Fruit fly (Drosophila melanogaster) whole organism, embryonic: ENCODE data around the gene bor.

Experiments used
- Atf-2 ChIP-seq: fragments of 200-800 bp; sonication (Bioruptor generic); optimal IDR thresholded peaks from 2 replicates; lab custom pipeline; 2016; ENCODE audit warnings: missing biosample characterization, missing genetic modification characterization
- B-H1 ChIP-seq: fragments of 200-800 bp; sonication (Bioruptor generic); IDR thresholded peaks from 3 replicates; pipeline ENCODE4 v1.3.6; 2022; ENCODE audit warnings: missing biosample characterization, missing genetic modification characterization
- Bdp1 ChIP-seq: fragments of 200-800 bp; sonication (Bioruptor generic); optimal IDR thresholded peaks from 3 replicates; lab custom pipeline; 2016; ENCODE audit warnings: missing biosample characterization, missing genetic modification characterization
- C15 ChIP-seq: fragments of 200-800 bp; sonication (Bioruptor generic); IDR thresholded peaks from 3 replicates; pipeline ENCODE4 v1.3.6; 2022; ENCODE audit warnings: missing biosample characterization, missing genetic modification characterization
- CG1024 ChIP-seq: fragments of 200-800 bp; sonication (Bioruptor generic); IDR thresholded peaks from 2 replicates; pipeline ENCODE4 v1.3.6; 2022; ENCODE audit warnings: missing biosample characterization, missing genetic modification characterization
- CG10543 ChIP-seq: fragments of 200-800 bp; sonication (Bioruptor generic); optimal IDR thresholded peaks from 3 replicates; lab custom pipeline; 2017; ENCODE audit warnings: missing biosample characterization, mild to moderate bottlenecking, missing genetic modification characterization, moderate library complexity
- CG11085 ChIP-seq: fragments of 200-800 bp; sonication (Bioruptor generic); IDR thresholded peaks from 2 replicates; pipeline ENCODE4 v1.3.6; 2022; ENCODE audit warnings: missing biosample characterization, missing genetic modification characterization
- CG11456 ChIP-seq: fragments of 200-800 bp; sonication (Bioruptor generic); IDR thresholded peaks from 3 replicates; pipeline ENCODE4 v1.3.6; 2022; ENCODE audit warnings: missing biosample characterization, missing genetic modification characterization
- CG1233 ChIP-seq: fragments of 200-800 bp; sonication (Bioruptor generic); optimal IDR thresholded peaks from 4 replicates; lab custom pipeline; 2018; ENCODE audit warnings: missing biosample characterization, mild to moderate bottlenecking, missing genetic modification characterization
- CG13424 ChIP-seq: fragments of 200-800 bp; sonication (Bioruptor generic); optimal IDR thresholded peaks from 2 replicates; lab custom pipeline; 2019; ENCODE audit warnings: missing biosample characterization, mild to moderate bottlenecking, missing genetic modification characterization, moderate library complexity
- CG1792 ChIP-seq: fragments of 200-800 bp; sonication (Bioruptor generic); optimal IDR thresholded peaks from 2 replicates; lab custom pipeline; 2016; ENCODE audit warnings: missing biosample characterization, missing genetic modification characterization
- CG2116 ChIP-seq: fragments of 200-800 bp; sonication (Bioruptor generic); optimal IDR thresholded peaks from 3 replicates; lab custom pipeline; 2018; ENCODE audit warnings: missing biosample characterization, mild to moderate bottlenecking, missing genetic modification characterization
- CG2875 ChIP-seq: fragments of 200-800 bp; sonication (Bioruptor generic); optimal IDR thresholded peaks from 2 replicates; lab custom pipeline; 2017; ENCODE audit warnings: missing biosample characterization, mild to moderate bottlenecking, missing genetic modification characterization, missing genetic modification reagents
- CG30020 ChIP-seq: fragments of 200-800 bp; optimal IDR thresholded peaks from 2 replicates; lab custom pipeline; 2019; ENCODE audit warnings: missing biosample characterization, mild to moderate bottlenecking, missing genetic modification characterization, moderate library complexity
- CG32767 ChIP-seq: fragments of 200-800 bp; sonication (Bioruptor generic); IDR thresholded peaks from 2 replicates; pipeline ENCODE4 v1.3.6; 2022; ENCODE audit warnings: missing biosample characterization, missing genetic modification characterization
- CG6254 ChIP-seq: fragments of 200-800 bp; sonication (Bioruptor generic); optimal IDR thresholded peaks from 3 replicates; lab custom pipeline; 2017; ENCODE audit warnings: mild to moderate bottlenecking, missing biosample characterization, missing genetic modification reagents, missing genetic modification characterization
- CG8089 ChIP-seq: fragments of 200-800 bp; sonication (Bioruptor generic); optimal IDR thresholded peaks from 3 replicates; lab custom pipeline; 2016; ENCODE audit warnings: missing biosample characterization, missing genetic modification characterization
- CG9817 ChIP-seq: fragments of 200-800 bp; sonication (Bioruptor generic); optimal IDR thresholded peaks from 2 replicates; lab custom pipeline; 2018; ENCODE audit warnings: missing biosample characterization, mild to moderate bottlenecking, missing genetic modification characterization, moderate library complexity
- CTCF ChIP-seq: fragments of 200-800 bp; sonication (Bioruptor generic); optimal IDR thresholded peaks from 2 replicates; lab custom pipeline; 2017; ENCODE audit warnings: missing biosample characterization, mild to moderate bottlenecking, missing genetic modification characterization, moderate library complexity
- D19B ChIP-seq: fragments of 200-800 bp; sonication (Bioruptor generic); optimal IDR thresholded peaks from 2 replicates; lab custom pipeline; 2017; ENCODE audit warnings: missing biosample characterization, mild to moderate bottlenecking, missing genetic modification characterization
- Gug ChIP-seq: fragments of 200-800 bp; sonication (Bioruptor generic); IDR thresholded peaks from 4 replicates; pipeline ENCODE4 v1.3.6; 2022; ENCODE audit warnings: missing biosample characterization, missing genetic modification characterization
- Hand ChIP-seq: fragments of 200-800 bp; sonication (Bioruptor generic); optimal IDR thresholded peaks from 2 replicates; lab custom pipeline; 2017; ENCODE audit warnings: mild to moderate bottlenecking, missing biosample characterization, missing genetic modification reagents, missing genetic modification characterization
- HmgD ChIP-seq: fragments of 200-800 bp; sonication (Bioruptor generic); optimal IDR thresholded peaks from 3 replicates; lab custom pipeline; 2016; ENCODE audit warnings: missing biosample characterization, missing genetic modification characterization
- Hr78 ChIP-seq, 2 experiments: fragments of 200-800 bp in 1 of 2; fragments of >200 bp in 1 of 2; sonication (Bioruptor generic) in 1 of 2; optimal IDR thresholded peaks; 2 replicates each; lab custom pipeline; 2017 to 2019; ENCODE audit warnings: missing biosample characterization in 2 of 2, missing genetic modification characterization in 2 of 2, mild to moderate bottlenecking in 1 of 2, moderate library complexity in 1 of 2
- Jarid2 ChIP-seq: fragments of 200-800 bp; sonication (Bioruptor generic); optimal IDR thresholded peaks from 3 replicates; lab custom pipeline; 2017; ENCODE audit warnings: mild to moderate bottlenecking, missing biosample characterization, missing genetic modification reagents, missing genetic modification characterization
- NC2α ChIP-seq: fragments of 200-800 bp; sonication (Bioruptor generic); optimal IDR thresholded peaks from 2 replicates; lab custom pipeline; 2016; ENCODE audit warnings: missing biosample characterization, missing genetic modification characterization
- NK7.1 ChIP-seq: fragments of 200-800 bp; sonication (Bioruptor generic); optimal IDR thresholded peaks from 3 replicates; lab custom pipeline; 2016; ENCODE audit warnings: missing biosample characterization, missing genetic modification characterization
- Rx ChIP-seq: fragments of 200-800 bp; sonication (Bioruptor generic); IDR thresholded peaks from 2 replicates; pipeline ENCODE4 v1.3.6; 2022; ENCODE audit warnings: missing biosample characterization, missing genetic modification characterization
- Sox102F ChIP-seq: fragments of 200-800 bp; sonication (Bioruptor generic); optimal IDR thresholded peaks from 2 replicates; lab custom pipeline; 2018; ENCODE audit warnings: missing biosample characterization, mild to moderate bottlenecking, missing genetic modification characterization, moderate library complexity
- Ssrp ChIP-seq: fragments of 200-800 bp; sonication (Bioruptor generic); optimal IDR thresholded peaks from 2 replicates; lab custom pipeline; 2018; ENCODE audit warnings: missing biosample characterization, mild to moderate bottlenecking, missing genetic modification characterization, moderate library complexity
- ap ChIP-seq: fragments of 200-800 bp; sonication (Bioruptor generic); IDR thresholded peaks from 2 replicates; pipeline ENCODE4 v1.3.6; 2022; ENCODE audit warnings: missing biosample characterization, missing genetic modification characterization
- dan ChIP-seq: fragments of 200-800 bp; sonication (Bioruptor generic); IDR thresholded peaks from 2 replicates; pipeline ENCODE4 v1.3.6; 2022; ENCODE audit warnings: missing biosample characterization, missing genetic modification characterization
- en ChIP-seq: fragments of 200-800 bp; sonication (Bioruptor generic); optimal IDR thresholded peaks from 2 replicates; lab custom pipeline; 2016; ENCODE audit warnings: missing biosample characterization, missing genetic modification characterization
- esg ChIP-seq: fragments of 200-800 bp; sonication (Bioruptor generic); conservative IDR thresholded peaks from 2 replicates; pipeline ENCODE4 v1.3.6; 2022; ENCODE audit warnings: missing biosample characterization, missing genetic modification characterization
- fd102C ChIP-seq: fragments of 200-800 bp; sonication (Bioruptor generic); optimal IDR thresholded peaks from 2 replicates; lab custom pipeline; 2018; ENCODE audit warnings: missing biosample characterization, mild to moderate bottlenecking, missing genetic modification characterization, moderate library complexity
- fru ChIP-seq: fragments of >200 bp; optimal IDR thresholded peaks from 2 replicates; lab custom pipeline; 2017
- gem ChIP-seq: fragments of 200-800 bp; sonication (Bioruptor generic); optimal IDR thresholded peaks from 2 replicates; lab custom pipeline; 2019; ENCODE audit warnings: missing biosample characterization, mild to moderate bottlenecking, missing genetic modification characterization, moderate library complexity
- ham ChIP-seq: fragments of 200-800 bp; sonication (Bioruptor generic); IDR thresholded peaks from 2 replicates; pipeline ENCODE4 v1.3.6; 2022; ENCODE audit warnings: missing biosample characterization, missing genetic modification characterization
- hb ChIP-seq: fragments of 200-800 bp; sonication (Bioruptor generic); IDR thresholded peaks from 3 replicates; pipeline ENCODE4 v1.3.6; 2022; ENCODE audit warnings: missing biosample characterization, missing genetic modification characterization; ENCODE audit not compliant: partially characterized antibody
- hkb ChIP-seq, 2 experiments: fragments of 200-800 bp in 1 of 2; fragments of >200 bp in 1 of 2; sonication (Bioruptor generic) in 1 of 2; IDR thresholded peaks in 1 of 2; optimal IDR thresholded peaks in 1 of 2; 2 replicates each; pipeline versions ENCODE4 v1.3.6 to Lab custom; 2017 to 2022; ENCODE audit warnings: missing biosample characterization in 1 of 2, missing genetic modification characterization in 1 of 2
- kni ChIP-seq: fragments of 200-800 bp; sonication (Bioruptor generic); optimal IDR thresholded peaks from 3 replicates; lab custom pipeline; 2017; ENCODE audit warnings: mild to moderate bottlenecking, missing biosample characterization, missing genetic modification reagents, missing genetic modification characterization
- lmd ChIP-seq: fragments of 200-800 bp; sonication (Bioruptor generic); IDR thresholded peaks from 2 replicates; pipeline ENCODE4 v1.3.6; 2022; ENCODE audit warnings: missing biosample characterization, missing genetic modification characterization
- maf-S ChIP-seq: fragments of 200-800 bp; sonication (Bioruptor generic); optimal IDR thresholded peaks from 2 replicates; lab custom pipeline; 2016; ENCODE audit warnings: missing biosample characterization, missing genetic modification characterization
- nau ChIP-seq: fragments of 200-800 bp; sonication (Bioruptor generic); optimal IDR thresholded peaks from 3 replicates; lab custom pipeline; 2017; ENCODE audit warnings: missing biosample characterization, mild to moderate bottlenecking, missing genetic modification characterization, missing genetic modification reagents
- oc ChIP-seq: fragments of 200-800 bp; sonication (Bioruptor generic); optimal IDR thresholded peaks from 2 replicates; lab custom pipeline; 2018; ENCODE audit warnings: missing biosample characterization, mild to moderate bottlenecking, missing genetic modification characterization, moderate library complexity
- pfk ChIP-seq: fragments of 200-800 bp; sonication (Bioruptor generic); optimal IDR thresholded peaks from 2 replicates; lab custom pipeline; 2018; ENCODE audit warnings: missing biosample characterization, mild to moderate bottlenecking, missing genetic modification characterization, moderate library complexity
- ro ChIP-seq: fragments of 200-800 bp; sonication (Bioruptor generic); IDR thresholded peaks from 2 replicates; pipeline ENCODE4 v1.3.6; 2022; ENCODE audit warnings: missing biosample characterization, missing genetic modification characterization
- tgo ChIP-seq: fragments of 200-800 bp; sonication (Bioruptor generic); IDR thresholded peaks from 3 replicates; pipeline ENCODE4 v1.3.6; 2022; ENCODE audit warnings: missing biosample characterization, missing genetic modification characterization
- tll ChIP-seq, 2 experiments: fragments of 200-800 bp in 1 of 2; fragments of >200 bp in 1 of 2; sonication (Bioruptor generic) in 1 of 2; optimal IDR thresholded peaks; 2 replicates each; lab custom pipeline; 2017 to 2019; ENCODE audit warnings: missing biosample characterization in 2 of 2, missing genetic modification characterization in 2 of 2, mild to moderate bottlenecking in 1 of 2, moderate library complexity in 1 of 2
- unc-4 ChIP-seq: fragments of 200-800 bp; sonication (Bioruptor generic); IDR thresholded peaks from 2 replicates; pipeline ENCODE4 v1.3.6; 2022; ENCODE audit warnings: missing biosample characterization, missing genetic modification characterization; ENCODE audit not compliant: partially characterized antibody
- zfh1 ChIP-seq: fragments of 200-800 bp; sonication (Bioruptor generic); IDR thresholded peaks from 3 replicates; pipeline ENCODE4 v1.3.6; 2022; ENCODE audit warnings: missing biosample characterization, missing genetic modification characterization

bor gene

DNA sequence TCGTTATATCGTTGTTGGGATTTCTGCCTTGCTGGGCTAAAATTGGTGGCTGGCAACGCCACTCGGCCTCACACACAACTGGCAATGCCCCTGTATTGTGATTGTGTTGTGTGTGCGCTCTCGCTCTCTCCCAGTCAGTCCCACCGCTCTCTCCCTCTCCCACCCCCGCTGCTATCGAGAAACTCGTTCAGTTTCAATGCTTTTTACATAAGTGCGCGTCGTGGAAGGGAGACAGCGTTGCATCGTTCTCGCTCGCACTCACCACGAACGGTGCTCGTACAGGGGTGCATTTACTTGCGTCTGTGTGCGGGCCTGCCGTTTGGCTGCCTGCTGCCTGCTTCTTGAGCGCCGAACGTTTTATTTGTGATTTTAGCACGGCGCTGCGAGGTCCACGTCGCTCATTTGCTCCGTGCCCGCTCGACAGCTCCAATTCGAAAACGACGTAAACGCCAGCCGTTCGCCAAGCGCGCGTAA, 21.4 kb downstream of the bor start (continued):
- TF ChIP-seq Atf-2 (GFP tag; lab: Kevin White, UChicago) (no peak), CG1024 (GFP tag; lab: Robert Waterston, UW) (no peak), maf-S (peak; percentile 33), unc-4 (GFP tag; lab: Robert Waterston, UW) (no peak), Hr78 (GFP tag; optimal IDR thresholded peaks at IDR 0.05; lab: Kevin White, UChicago) (peak in 1 of 2 experiments; percentile 64), tll (GFP tag; optimal IDR thresholded peaks at IDR 0.05; lab: Kevin White, UChicago) (peak in 1 of 2 experiments; percentile 42), CG30020 (tag; lab: Kevin White, UChicago) (no peak), en (GFP tag; lab: Kevin White, UChicago) (no peak), CG1233 (no peak), Bdp1 (peak; percentile 31), esg (GFP tag; lab: Robert Waterston, UW) (no peak), hb (GFP tag; lab: Robert Waterston, UW) (no peak), CG9817 (tag; lab: Kevin White, UChicago) (no peak), CG8089 (GFP tag; lab: Kevin White, UChicago) (no peak), fru (lab: Kevin White, UChicago) (no peak), tgo (GFP tag; lab: Robert Waterston, UW) (no peak), zfh1 (no peak), Sox102F (GFP tag; lab: Kevin White, UChicago) (no peak), CG6254 (GFP tag; lab: Kevin White, UChicago) (peak; percentile 27), fd102C (peak; percentile 2), nau (GFP tag; lab: Kevin White, UChicago) (peak; percentile 64), kni (GFP tag; lab: Kevin White, UChicago) (peak; percentile 100), gem (tag; lab: Kevin White, UChicago) (no peak), CG11456 (no peak), D19B (GFP tag; lab: Kevin White, UChicago) (peak; percentile 17), CG10543 (GFP tag; lab: Kevin White, UChicago) (peak; percentile 100), hkb (optimal IDR thresholded peaks at IDR 0.05; lab: Kevin White, UChicago) (no peak), hkb (GFP tag; IDR thresholded peaks at IDR 0.05; lab: Robert Waterston, UW) (no peak), oc (tag; lab: Kevin White, UChicago) (peak; percentile 84), CG2116 (GFP tag; lab: Kevin White, UChicago) (peak; percentile 95), Jarid2 (GFP tag; lab: Kevin White, UChicago) (peak; percentile 92), HmgD (GFP tag; lab: Kevin White, UChicago) (peak; percentile 90), CTCF (GFP tag; lab: Kevin White, UChicago) (peak; percentile 50), C15 (GFP tag; lab: Robert Waterston, UW) (no peak), CG1792 (no peak), ap (GFP tag; lab: Robert Waterston, UW) (no peak), lmd (GFP tag; lab: Robert Waterston, UW) (no peak), B-H1 (GFP tag; lab: Robert Waterston, UW) (no peak), Ssrp (tag; lab: Kevin White, UChicago) (no peak), CG32767 (GFP tag; lab: Robert Waterston, UW) (no peak), Rx (GFP tag; lab: Robert Waterston, UW) (no peak), pfk (GFP tag; lab: Kevin White, UChicago) (peak; percentile 83), CG11085 (no peak), Gug (GFP tag; lab: Robert Waterston, UW) (no peak), dan (no peak), NK7.1 (GFP tag; lab: Kevin White, UChicago) (peak; percentile 36), NC2α (GFP tag; lab: Kevin White, UChicago) (no peak), ro (no peak), Hand (GFP tag; lab: Kevin White, UChicago) (peak; percentile 62), ham (GFP tag; lab: Robert Waterston, UW) (no peak), CG2875 (no peak), CG13424 (tag; lab: Kevin White, UChicago) (no peak)
